Worm (Caenorhabditis elegans) whole organism, L3 larva: ENCODE data around the gene Y110A2AL.2.

Experiments used
- ama-1 ChIP-seq: fragments of 150-350 bp; optimal IDR thresholded peaks from 2 replicates; lab custom pipeline; 2018
- ceh-9 ChIP-seq: sonication (generic microtip); optimal IDR thresholded peaks from 2 replicates; lab custom pipeline; 2018; ENCODE audit warnings: missing biosample characterization, missing genetic modification characterization
- fkh-10 ChIP-seq: sonication (generic microtip); optimal IDR thresholded peaks from 2 replicates; lab custom pipeline; 2017; ENCODE audit warnings: missing biosample characterization, missing genetic modification reagents, missing genetic modification characterization
- lin-39 ChIP-seq: fragments of 150-350 bp; optimal IDR thresholded peaks from 2 replicates; lab custom pipeline; 2018; ENCODE audit warnings: missing biosample characterization, missing genetic modification reagents, missing genetic modification characterization
- nhr-237 ChIP-seq: fragments of 150-350 bp; optimal IDR thresholded peaks from 2 replicates; lab custom pipeline; 2014; ENCODE audit warnings: missing biosample characterization, missing genetic modification characterization
- nhr-25 ChIP-seq: sonication (generic microtip); optimal IDR thresholded peaks from 2 replicates; lab custom pipeline; 2017; ENCODE audit warnings: missing biosample characterization, missing genetic modification characterization
- unc-39 ChIP-seq: sonication (generic microtip); optimal IDR thresholded peaks from 4 replicates; lab custom pipeline; 2017; ENCODE audit warnings: missing biosample characterization, missing genetic modification characterization
- unc-62 ChIP-seq: fragments of 150-350 bp; sonication (generic microtip); optimal IDR thresholded peaks from 4 replicates; lab custom pipeline; 2014; ENCODE audit warnings: missing biosample characterization, missing genetic modification reagents, missing genetic modification characterization
- zag-1 ChIP-seq: fragments of 150-350 bp; optimal IDR thresholded peaks from 2 replicates; lab custom pipeline; 2014; ENCODE audit warnings: missing biosample characterization, missing genetic modification characterization

ce11 chrII:2900248-2900647 lies 32.4 kb downstream of the Y110A2AL.2 start, which contains the start of gene ubc-26:
- TF ChIP-seq lin-39 (tag; lab: Kevin White, UChicago) (no peak), unc-39 (no peak), ama-1 (no peak), nhr-237 (tag; lab: Kevin White, UChicago) (no peak), ceh-9 (tag; lab: Kevin White, UChicago) (no peak), zag-1 (no peak), fkh-10 (no peak), nhr-25 (tag; lab: Kevin White, UChicago) (no peak), unc-62 (GFP tag; lab: Kevin White, UChicago) (no peak)
